Worm (Caenorhabditis elegans) whole organism, mixed stage, embryonic: Measurements from ENCODE around the gene C35C5.10.

ENCODE experiments used
- ceh-43 ChIP-seq: fragments of 200-800 bp; sonication (Bioruptor generic); optimal IDR thresholded peaks from 2 replicates; lab custom pipeline; 2018; ENCODE audit warnings: mild to moderate bottlenecking, missing genetic modification characterization, moderate library complexity, missing compliant biosample characterization
- ces-1 ChIP-seq: fragments of 150-350 bp; optimal IDR thresholded peaks from 2 replicates; lab custom pipeline; 2014; ENCODE audit warnings: missing biosample characterization, missing genetic modification reagents, missing genetic modification characterization
- elt-3 ChIP-seq: fragments of 150-350 bp; optimal IDR thresholded peaks from 2 replicates; lab custom pipeline; 2014; ENCODE audit warnings: missing biosample characterization, missing genetic modification characterization
- flh-1 ChIP-seq: fragments of 200-800 bp; sonication (Bioruptor generic); optimal IDR thresholded peaks from 2 replicates; lab custom pipeline; 2018; ENCODE audit warnings: mild to moderate bottlenecking, missing genetic modification characterization, moderate library complexity, missing compliant biosample characterization
- lsy-2 ChIP-seq: fragments of 150-350 bp; optimal IDR thresholded peaks from 2 replicates; lab custom pipeline; 2014; ENCODE audit warnings: missing biosample characterization, missing genetic modification characterization
- nhr-12 ChIP-seq: fragments of 150-350 bp; optimal IDR thresholded peaks from 2 replicates; lab custom pipeline; 2014; ENCODE audit warnings: missing biosample characterization, missing genetic modification characterization
- nhr-237 ChIP-seq: fragments of 150-350 bp; optimal IDR thresholded peaks from 2 replicates; lab custom pipeline; 2014; ENCODE audit warnings: missing biosample characterization, missing genetic modification characterization
- nhr-28 ChIP-seq: fragments of 150-350 bp; optimal IDR thresholded peaks from 2 replicates; lab custom pipeline; 2014; ENCODE audit warnings: missing biosample characterization, missing genetic modification characterization
- snpc-4 ChIP-seq: fragments of 150-350 bp; optimal IDR thresholded peaks from 2 replicates; lab custom pipeline; 2014; ENCODE audit warnings: missing biosample characterization, missing genetic modification characterization
- tbx-8 ChIP-seq: fragments of 200-800 bp; sonication (Bioruptor generic); optimal IDR thresholded peaks from 2 replicates; lab custom pipeline; 2018; ENCODE audit warnings: mild to moderate bottlenecking, missing genetic modification characterization, moderate library complexity, missing compliant biosample characterization
- unc-120 ChIP-seq: sonication (generic microtip); optimal IDR thresholded peaks from 2 replicates; lab custom pipeline; 2017; ENCODE audit warnings: missing genetic modification characterization, missing compliant biosample characterization; ENCODE audit not compliant: poor library complexity, severe bottlenecking
- unc-62 ChIP-seq: fragments of 150-350 bp; optimal IDR thresholded peaks from 2 replicates; lab custom pipeline; 2014; ENCODE audit warnings: missing biosample characterization, missing genetic modification reagents, missing genetic modification characterization
- ztf-11 ChIP-seq: fragments of 150-350 bp; optimal IDR thresholded peaks from 2 replicates; lab custom pipeline; 2014; ENCODE audit warnings: missing biosample characterization, missing genetic modification characterization

- no peak for TF ChIP-seq nhr-237 (tag; lab: Kevin White, UChicago)
- TF ChIP-seq flh-1 (GFP tag; lab: Kevin White, UChicago): no peak
- TF ChIP-seq snpc-4 (tag; lab: Kevin White, UChicago): no peak
- peak; percentile 29 for TF ChIP-seq lsy-2 (tag; lab: Kevin White, UChicago)
- no peak for TF ChIP-seq nhr-28
- TF ChIP-seq unc-120 (tag; lab: Kevin White, UChicago): no peak
- no peak for TF ChIP-seq nhr-12 (tag; lab: Kevin White, UChicago)
- TF ChIP-seq tbx-8 (GFP tag; lab: Kevin White, UChicago): no peak
- TF ChIP-seq ceh-43 (GFP tag; lab: Kevin White, UChicago): no peak
- TF ChIP-seq ztf-11 (tag; lab: Kevin White, UChicago): no peak
- TF ChIP-seq unc-62 (GFP tag; lab: Kevin White, UChicago): no peak
- no peak for TF ChIP-seq elt-3 (tag; lab: Kevin White, UChicago)
- TF ChIP-seq ces-1 (GFP tag; lab: Kevin White, UChicago): peak; percentile 40
Observed at ce11 chrX:11563663-11564062, 7.6 kb downstream of the C35C5.10 start, which contains the start of gene trpp-9.
